Worm (Caenorhabditis elegans): ENCODE data around the gene C34B4.4.

ce11 chrV:13043832-13044521, 46.2 kb upstream of the C34B4.4 start:
- TF ChIP-seq flt-1 (GFP tag; IDR thresholded peaks at IDR 0.05): no peak
- TF ChIP-seq cog-1 (tag; optimal IDR thresholded peaks at IDR 0.05): no peak
- TF ChIP-seq ztf-29 (GFP tag; IDR thresholded peaks at IDR 0.05): no peak
- TF ChIP-seq med-1 (GFP tag; optimal IDR thresholded peaks at IDR 0.05; ENCODE audit: insufficient read depth): no peak
- no peak for TF ChIP-seq tab-1 (GFP tag; IDR thresholded peaks at IDR 0.05)
- no peak for TF ChIP-seq ztf-23 (GFP tag; IDR thresholded peaks at IDR 0.05)
- TF ChIP-seq T22C8.4 (GFP tag; IDR thresholded peaks at IDR 0.05): no peak
- no peak for TF ChIP-seq klf-2 (GFP tag; conservative IDR thresholded peaks at IDR 0.05)
